Worm (Caenorhabditis elegans): Measurements from ENCODE around the gene sre-54.

- TF ChIP-seq unc-62 (GFP tag; optimal IDR thresholded peaks at IDR 0.05) (no peak), ceh-43 (GFP tag; optimal IDR thresholded peaks at IDR 0.05) (no peak), nhr-76 (tag; optimal IDR thresholded peaks at IDR 0.05) (no peak), nhr-28 (tag; optimal IDR thresholded peaks at IDR 0.05) (no peak), pha-4 (tag; optimal IDR thresholded peaks at IDR 0.05) (no peak)
Measured at ce11 chrII:12346289-12346989, 13.7 kb downstream of the sre-54 start.
